Worm (Caenorhabditis elegans) whole organism, L1 larva: Measurements from ENCODE around the gene srh-67.

Experiments
- C04F5.9 ChIP-seq: sonication (generic microtip); optimal IDR thresholded peaks from 2 replicates; lab custom pipeline; 2016; ENCODE audit warnings: missing genetic modification characterization, missing compliant biosample characterization
- C16A3.4 ChIP-seq: fragments of 150-350 bp; optimal IDR thresholded peaks from 2 replicates; lab custom pipeline; 2014; ENCODE audit warnings: missing biosample characterization, missing genetic modification characterization
- C34B4.2 ChIP-seq: sonication (generic microtip); optimal IDR thresholded peaks from 2 replicates; lab custom pipeline; 2017; ENCODE audit warnings: mild to moderate bottlenecking, missing genetic modification characterization, missing compliant biosample characterization
- Y116A8C.19 ChIP-seq: sonication (generic microtip); optimal IDR thresholded peaks from 2 replicates; lab custom pipeline; 2016; ENCODE audit warnings: missing compliant biosample characterization, missing genetic modification characterization, borderline replicate concordance
- aha-1 ChIP-seq: fragments of 150-350 bp; optimal IDR thresholded peaks from 2 replicates; lab custom pipeline; 2014; ENCODE audit warnings: missing biosample characterization, missing genetic modification characterization
- aly-2 ChIP-seq: fragments of 150-350 bp; optimal IDR thresholded peaks from 2 replicates; lab custom pipeline; 2014; ENCODE audit warnings: missing biosample characterization, missing genetic modification characterization
- ama-1 ChIP-seq: fragments of 150-350 bp; optimal IDR thresholded peaks from 2 replicates; lab custom pipeline; 2014
- ceh-8 ChIP-seq: fragments of 200-800 bp; sonication (Bioruptor generic); optimal IDR thresholded peaks from 2 replicates; lab custom pipeline; 2018; ENCODE audit warnings: mild to moderate bottlenecking, missing genetic modification characterization, moderate library complexity, missing compliant biosample characterization
- ceh-90 ChIP-seq: sonication (generic microtip); optimal IDR thresholded peaks from 2 replicates; lab custom pipeline; 2016; ENCODE audit warnings: missing genetic modification characterization, missing compliant biosample characterization
- efl-1 ChIP-seq, 4 experiments: fragments of 150-350 bp; optimal IDR thresholded peaks in 3 of 4; peaks in 1 of 4; 1 replicate in 1 of 4; 2 replicates in 3 of 4; lab custom pipeline; 2014; ENCODE audit warnings: missing biosample characterization in 2 of 4, missing genetic modification characterization in 2 of 4, missing genetic modification reagents in 2 of 4
- efl-3 ChIP-seq: fragments of 200-800 bp; sonication (Bioruptor generic); optimal IDR thresholded peaks from 2 replicates; lab custom pipeline; 2018; ENCODE audit warnings: mild to moderate bottlenecking, missing genetic modification characterization, missing compliant biosample characterization
- egl-13 ChIP-seq: sonication (generic microtip); optimal IDR thresholded peaks from 2 replicates; lab custom pipeline; 2016; ENCODE audit warnings: missing genotype, missing genetic modification reagents, missing genetic modification characterization, missing compliant biosample characterization
- egl-27 ChIP-seq, 2 experiments: fragments of 150-350 bp in 1 of 2; sonication (generic microtip); optimal IDR thresholded peaks; 3 replicates each; lab custom pipeline; 2017 to 2018; ENCODE audit warnings: missing biosample characterization in 2 of 2, missing genetic modification characterization in 2 of 2, missing genetic modification reagents in 2 of 2
- fkh-10 ChIP-seq: sonication (generic microtip); optimal IDR thresholded peaks from 2 replicates; lab custom pipeline; 2017; ENCODE audit warnings: missing biosample characterization, missing genetic modification reagents, missing genetic modification characterization
- fkh-4 ChIP-seq: sonication (generic microtip); optimal IDR thresholded peaks from 2 replicates; lab custom pipeline; 2016; ENCODE audit warnings: missing compliant biosample characterization, missing genetic modification characterization, borderline replicate concordance
- fkh-8 ChIP-seq: sonication (generic microtip); optimal IDR thresholded peaks from 2 replicates; lab custom pipeline; 2016; ENCODE audit warnings: mild to moderate bottlenecking, missing genetic modification characterization, missing compliant biosample characterization
- grh-1 ChIP-seq: fragments of 200-800 bp; sonication (Bioruptor generic); IDR thresholded peaks from 2 replicates; pipeline ENCODE4 v1.3.6; 2022; ENCODE audit warnings: missing genetic modification reagents, missing genetic modification characterization, missing compliant biosample characterization
- irx-1 ChIP-seq: sonication (generic microtip); optimal IDR thresholded peaks from 2 replicates; lab custom pipeline; 2016; ENCODE audit warnings: missing genetic modification characterization, missing compliant biosample characterization
- isw-1 ChIP-seq: fragments of 200-800 bp; sonication (Bioruptor generic); IDR thresholded peaks from 2 replicates; pipeline ENCODE4 v1.3.6; 2022; ENCODE audit warnings: missing genetic modification characterization, missing compliant biosample characterization
- lin-13 ChIP-seq: fragments of 150-350 bp; optimal IDR thresholded peaks from 2 replicates; lab custom pipeline; 2014; ENCODE audit warnings: missing biosample characterization, missing genetic modification reagents, missing genetic modification characterization
- lin-14 ChIP-seq: fragments of 200-800 bp; sonication (Bioruptor generic); optimal IDR thresholded peaks from 2 replicates; lab custom pipeline; 2018; ENCODE audit warnings: mild to moderate bottlenecking, missing genetic modification characterization, moderate library complexity, missing compliant biosample characterization
- lin-15B ChIP-seq: fragments of 150-350 bp; sonication (generic microtip); optimal IDR thresholded peaks from 3 replicates; lab custom pipeline; 2014; ENCODE audit warnings: missing biosample characterization, missing genetic modification characterization
- lin-35 ChIP-seq, 2 experiments: fragments of 150-350 bp; optimal IDR thresholded peaks; 2 replicates each; lab custom pipeline; 2014; ENCODE audit warnings: missing biosample characterization in 2 of 2, missing genetic modification characterization in 2 of 2, missing genetic modification reagents in 2 of 2
- mab-9 ChIP-seq: fragments of 200-800 bp; sonication (Bioruptor generic); IDR thresholded peaks from 2 replicates; pipeline ENCODE4 v1.3.6; 2022; ENCODE audit warnings: missing genetic modification reagents, missing genetic modification characterization, missing compliant biosample characterization
- nhr-11 ChIP-seq: fragments of 150-350 bp; optimal IDR thresholded peaks from 2 replicates; lab custom pipeline; 2014; ENCODE audit warnings: missing biosample characterization, missing genetic modification characterization
- nhr-28 ChIP-seq: fragments of 150-350 bp; optimal IDR thresholded peaks from 2 replicates; lab custom pipeline; 2014; ENCODE audit warnings: missing biosample characterization, missing genetic modification characterization
- nhr-47 ChIP-seq: sonication (generic microtip); optimal IDR thresholded peaks from 2 replicates; lab custom pipeline; 2016; ENCODE audit warnings: mild to moderate bottlenecking, missing genetic modification characterization, moderate library complexity, missing compliant biosample characterization
- nhr-71 ChIP-seq: sonication (generic microtip); optimal IDR thresholded peaks from 2 replicates; lab custom pipeline; 2016; ENCODE audit warnings: mild to moderate bottlenecking, missing genetic modification characterization, moderate library complexity, missing compliant biosample characterization
- nhr-76 ChIP-seq: sonication (generic microtip); optimal IDR thresholded peaks from 2 replicates; lab custom pipeline; 2017; ENCODE audit warnings: missing biosample characterization, missing genetic modification characterization
- nhr-77 ChIP-seq: fragments of 150-350 bp; optimal IDR thresholded peaks from 2 replicates; lab custom pipeline; 2014; ENCODE audit warnings: missing biosample characterization, missing genetic modification characterization
- nhr-90 ChIP-seq: sonication (generic microtip); optimal IDR thresholded peaks from 2 replicates; lab custom pipeline; 2016; ENCODE audit warnings: mild to moderate bottlenecking, missing genetic modification characterization, missing compliant biosample characterization; ENCODE audit not compliant: poor library complexity
- pag-3 ChIP-seq: sonication (generic microtip); optimal IDR thresholded peaks from 2 replicates; lab custom pipeline; 2017; ENCODE audit warnings: missing genetic modification characterization, mild to moderate bottlenecking, missing compliant biosample characterization, antibody characterized with exemption, borderline replicate concordance; ENCODE audit not compliant: insufficient read depth
- skn-1 ChIP-seq: fragments of 150-350 bp; optimal IDR thresholded peaks from 2 replicates; lab custom pipeline; 2014; ENCODE audit warnings: missing biosample characterization, missing genetic modification characterization
- snpc-4 ChIP-seq: fragments of 150-350 bp; optimal IDR thresholded peaks from 2 replicates; lab custom pipeline; 2014; ENCODE audit warnings: missing biosample characterization, missing genetic modification characterization
- snu-23 ChIP-seq: sonication (generic microtip); optimal IDR thresholded peaks from 2 replicates; lab custom pipeline; 2016; ENCODE audit warnings: missing genetic modification characterization, missing compliant biosample characterization
- sptf-1 ChIP-seq: fragments of 150-350 bp; optimal IDR thresholded peaks from 2 replicates; lab custom pipeline; 2014; ENCODE audit warnings: missing biosample characterization, missing genetic modification characterization
- tbx-2 ChIP-seq: sonication (generic microtip); optimal IDR thresholded peaks from 2 replicates; lab custom pipeline; 2016; ENCODE audit warnings: missing genetic modification characterization, missing compliant biosample characterization
- tlp-1 ChIP-seq: fragments of 150-350 bp; optimal IDR thresholded peaks from 2 replicates; lab custom pipeline; 2014; ENCODE audit warnings: missing biosample characterization, missing genetic modification characterization
- unc-130 ChIP-seq: fragments of 150-350 bp; optimal IDR thresholded peaks from 2 replicates; lab custom pipeline; 2017; ENCODE audit warnings: missing biosample characterization, missing genetic modification characterization, inconsistent platforms
- vab-15 ChIP-seq: sonication (generic microtip); optimal IDR thresholded peaks from 2 replicates; lab custom pipeline; 2017; ENCODE audit warnings: missing genotype, mild to moderate bottlenecking, missing genetic modification characterization, missing compliant biosample characterization
- xbp-1 ChIP-seq: sonication (generic microtip); optimal IDR thresholded peaks from 2 replicates; lab custom pipeline; 2016; ENCODE audit warnings: missing genetic modification characterization, missing compliant biosample characterization
- zip-4 ChIP-seq: fragments of 200-800 bp; sonication (Bioruptor generic); optimal IDR thresholded peaks from 2 replicates; lab custom pipeline; 2018; ENCODE audit warnings: mild to moderate bottlenecking, missing genetic modification characterization, moderate library complexity, missing compliant biosample characterization
- ztf-11 ChIP-seq, 2 experiments: sonication (generic microtip); optimal IDR thresholded peaks; 2 replicates each; lab custom pipeline; 2016 to 2017; ENCODE audit warnings: missing genetic modification characterization in 2 of 2, missing biosample characterization in 1 of 2, missing compliant biosample characterization in 1 of 2

srh-67 gene

DNA sequence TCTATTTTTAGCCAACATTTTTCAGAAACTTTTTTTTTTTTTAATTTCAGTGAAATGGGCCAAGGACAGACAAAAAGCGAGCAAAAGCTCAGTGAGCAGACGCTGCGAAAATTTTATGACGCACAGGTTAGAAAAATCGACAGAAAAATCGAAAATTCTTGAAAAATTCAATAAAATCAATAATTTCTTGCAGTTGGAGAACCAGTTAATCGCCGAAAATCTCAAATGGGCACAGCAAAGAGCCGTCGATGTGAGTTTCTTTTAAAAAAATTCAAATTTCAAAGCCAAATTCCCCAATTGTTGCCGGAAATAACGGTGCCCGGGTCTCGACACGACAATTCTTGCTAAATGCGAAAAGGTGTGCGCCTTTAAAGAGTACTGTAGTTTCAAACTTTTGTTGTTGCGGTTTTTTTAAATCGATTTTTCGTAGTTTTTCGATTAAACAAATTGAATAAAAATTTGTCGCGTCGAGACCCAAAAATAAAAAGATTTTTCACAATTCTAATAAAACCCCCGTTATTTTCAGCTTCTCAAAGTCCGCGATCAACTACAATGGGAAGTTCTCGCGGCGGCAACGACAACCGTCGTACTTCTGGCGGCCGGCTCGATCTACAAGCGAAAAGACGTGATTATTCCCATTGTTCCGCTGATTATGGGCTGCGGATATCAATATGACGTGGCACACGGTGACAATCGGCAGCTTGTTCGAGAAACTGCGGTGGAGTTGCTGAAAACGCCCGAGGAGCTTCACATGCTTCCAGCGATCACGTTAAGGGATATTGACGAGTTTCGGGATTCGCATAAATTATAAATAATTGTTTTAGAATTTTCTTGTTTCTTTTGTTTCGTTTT, 47.9 kb upstream of the srh-67 start, which contains the start of gene tag-280:
Gene tag-280 (plus strand): TSS at position 51 of the 852 bp plus-strand sequence.
- TF ChIP-seq C34B4.2 (no peak), efl-1 (optimal IDR thresholded peaks at IDR 0.05; lab: Kevin White, UChicago) (no peak), efl-1 (GFP tag; optimal IDR thresholded peaks at IDR 0.05 in 1 of 2; lab: Kevin White, UChicago) (peak in 1 of 2 experiments; percentile 59), snu-23 (GFP tag; lab: Kevin White, UChicago) (no peak), snpc-4 (tag; lab: Kevin White, UChicago) (no peak), lin-13 (no peak), sptf-1 (no peak), fkh-8 (tag; lab: Kevin White, UChicago) (no peak), egl-27 (tag; optimal IDR thresholded peaks at IDR 0.05; lab: Kevin White, UChicago) (no peak)

- TF ChIP-seq nhr-71 = no peak
- no peak for TF ChIP-seq ztf-11 (tag; optimal IDR thresholded peaks at IDR 0.05; lab: Kevin White, UChicago)
- TF ChIP-seq pag-3 = no peak
- no peak for TF ChIP-seq ceh-90 (tag; lab: Kevin White, UChicago)
- no peak for TF ChIP-seq isw-1 (GFP tag; lab: Robert Waterston, UW)
- no peak for TF ChIP-seq fkh-10 (GFP tag; lab: Kevin White, UChicago)
- no peak for TF ChIP-seq snpc-4 (tag; lab: Kevin White, UChicago)
- no peak for TF ChIP-seq efl-3 (GFP tag; lab: Kevin White, UChicago)
- TF ChIP-seq lin-15B (tag; lab: Kevin White, UChicago) = no peak
- no peak for TF ChIP-seq skn-1 (tag; lab: Kevin White, UChicago)
- no peak for TF ChIP-seq unc-130 (tag; lab: Kevin White, UChicago)
- TF ChIP-seq tlp-1 (tag; lab: Kevin White, UChicago) = no peak
- TF ChIP-seq nhr-28 = no peak
- no peak for TF ChIP-seq aha-1 (tag; lab: Kevin White, UChicago)
- TF ChIP-seq mab-9 (GFP tag; lab: Robert Waterston, UW) = no peak
- no peak for TF ChIP-seq fkh-4
- TF ChIP-seq nhr-11 (tag; lab: Kevin White, UChicago) = no peak
- TF ChIP-seq snu-23 (GFP tag; lab: Kevin White, UChicago) = no peak
Measured at ce11 chrII:12462244-12462643, 46.5 kb upstream of the srh-67 start, which contains the start of gene F15A4.2. Gene F15A4.2, plus strand, starts transcription at chrII:12462544.

ce11 chrII:12465557-12465956, 43.2 kb upstream of the srh-67 start, which contains the start of gene sre-37:
Gene sre-37, plus strand, starts transcription at chrII:12465857.
- TF ChIP-seq lin-13 (no peak), lin-35 (GFP tag; optimal IDR thresholded peaks at IDR 0.05; lab: Kevin White, UChicago) (no peak), grh-1 (GFP tag; lab: Robert Waterston, UW) (no peak), nhr-77 (tag; lab: Kevin White, UChicago) (no peak), irx-1 (tag; lab: Kevin White, UChicago) (no peak), sptf-1 (no peak), efl-1 (optimal IDR thresholded peaks at IDR 0.05; lab: Kevin White, UChicago) (no peak), efl-1 (GFP tag; optimal IDR thresholded peaks at IDR 0.05 in 1 of 2; lab: Kevin White, UChicago) (no peak), nhr-47 (tag; lab: Kevin White, UChicago) (no peak), Y116A8C.19 (tag; lab: Kevin White, UChicago) (no peak), fkh-4 (no peak), tbx-2 (tag; lab: Kevin White, UChicago) (no peak), C04F5.9 (tag; lab: Kevin White, UChicago) (no peak)

DNA sequence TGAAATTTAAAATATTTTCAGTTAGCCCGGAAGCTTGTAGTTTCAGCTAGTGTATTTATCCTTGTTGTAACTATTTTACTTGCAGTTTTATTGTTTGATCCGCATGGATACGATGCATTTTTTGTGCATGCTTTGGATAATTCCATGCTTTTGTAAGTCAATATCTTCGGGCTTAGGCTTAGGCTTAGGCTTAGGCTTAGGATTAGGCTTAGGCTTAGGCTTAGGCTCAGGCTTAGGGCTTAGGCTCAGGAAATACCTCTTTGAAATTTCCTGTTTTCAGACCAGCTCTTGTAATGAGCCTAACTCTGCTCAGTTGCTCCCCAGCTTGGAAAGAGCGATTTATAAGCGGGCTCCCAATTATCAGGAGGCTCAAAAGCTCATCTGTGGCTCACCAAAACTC, 41.7 kb upstream of the srh-67 start, which contains the start of gene srg-16:
Gene srg-16 (plus strand): TSS at position 87 of the 400 bp plus-strand sequence.
- no peak for TF ChIP-seq tlp-1 (tag; lab: Kevin White, UChicago)
- TF ChIP-seq sptf-1 = no peak
- TF ChIP-seq xbp-1 (tag; lab: Kevin White, UChicago) = no peak
- no peak for TF ChIP-seq lin-13
- TF ChIP-seq vab-15 (tag; lab: Kevin White, UChicago) = no peak
- TF ChIP-seq zip-4 (GFP tag; lab: Kevin White, UChicago) = no peak
- no peak for TF ChIP-seq ceh-8 (GFP tag; lab: Kevin White, UChicago)
- TF ChIP-seq egl-13 (tag; lab: Kevin White, UChicago) = no peak
- no peak for TF ChIP-seq C16A3.4 (tag; lab: Kevin White, UChicago)
- TF ChIP-seq fkh-4 = no peak
- no peak for TF ChIP-seq ama-1 (lab: Kevin White, UChicago)
- no peak for TF ChIP-seq nhr-90 (tag; lab: Kevin White, UChicago)
- TF ChIP-seq snu-23 (GFP tag; lab: Kevin White, UChicago) = no peak
- TF ChIP-seq lin-14 (GFP tag; lab: Kevin White, UChicago) = no peak
- no peak for TF ChIP-seq unc-130 (tag; lab: Kevin White, UChicago)
- no peak for TF ChIP-seq aly-2 (tag; lab: Kevin White, UChicago)
- TF ChIP-seq nhr-76 = no peak
- TF ChIP-seq nhr-11 (tag; lab: Kevin White, UChicago) = no peak
- TF ChIP-seq isw-1 (GFP tag; lab: Robert Waterston, UW) = no peak
- TF ChIP-seq, all 84 proteins: peak for 0
